Worm (Caenorhabditis elegans) whole organism, late embryonic: Measurements from ENCODE around the gene srw-69.

Source experiments
- F13H6.1 ChIP-seq: sonication (generic microtip); optimal IDR thresholded peaks from 2 replicates; lab custom pipeline; 2016; ENCODE audit warnings: missing genetic modification characterization, missing compliant biosample characterization
- ama-1 ChIP-seq: fragments of 150-350 bp; optimal IDR thresholded peaks from 2 replicates; lab custom pipeline; 2014
- ceh-31 ChIP-seq: sonication (generic microtip); optimal IDR thresholded peaks from 2 replicates; lab custom pipeline; 2016; ENCODE audit warnings: missing genetic modification characterization, missing compliant biosample characterization
- ceh-45 ChIP-seq: fragments of 200-800 bp; sonication (Bioruptor generic); IDR thresholded peaks from 2 replicates; pipeline ENCODE4 v1.3.6; 2022; ENCODE audit warnings: missing genetic modification reagents, missing genetic modification characterization, missing compliant biosample characterization
- dmd-4 ChIP-seq: sonication (generic microtip); optimal IDR thresholded peaks from 2 replicates; lab custom pipeline; 2016; ENCODE audit warnings: borderline replicate concordance, missing genetic modification characterization, missing compliant biosample characterization
- elt-2 ChIP-seq: sonication (generic microtip); optimal IDR thresholded peaks from 2 replicates; lab custom pipeline; 2016; ENCODE audit warnings: missing genetic modification reagents, missing genetic modification characterization, missing compliant biosample characterization

DNA sequence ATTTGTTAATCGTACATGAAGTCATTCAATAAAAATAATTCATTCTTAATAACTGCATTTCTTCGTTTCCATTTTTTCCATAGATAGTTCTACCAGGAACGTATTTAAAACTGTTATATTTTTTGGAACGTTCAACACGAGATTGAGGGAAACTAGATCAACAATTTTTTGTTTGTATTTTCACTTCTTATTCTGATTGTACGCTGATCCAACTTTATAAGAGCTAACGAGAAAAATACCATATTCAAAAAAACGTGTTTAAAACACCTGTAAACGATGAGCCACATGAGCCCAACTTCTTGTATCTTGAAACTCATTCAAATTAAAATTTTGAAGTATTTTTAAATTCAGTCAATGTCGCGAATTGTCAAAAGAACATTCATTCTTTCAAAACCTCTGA lies 12.2 kb downstream of the srw-69 start:
- no peak for TF ChIP-seq ceh-45
- TF ChIP-seq ama-1 (lab: Kevin White, UChicago) = no peak
- no peak for TF ChIP-seq ceh-31 (tag; lab: Kevin White, UChicago)
- TF ChIP-seq F13H6.1 (tag; lab: Kevin White, UChicago) = no peak
- no peak for TF ChIP-seq dmd-4
- no peak for TF ChIP-seq elt-2 (tag; lab: Kevin White, UChicago)
